Worm (Caenorhabditis elegans) whole organism, L2 larva: ENCODE results near the gene fbxa-127.

Experiments used
- C34F6.9 ChIP-seq: fragments of 150-350 bp; optimal IDR thresholded peaks from 2 replicates; lab custom pipeline; 2014; ENCODE audit warnings: missing biosample characterization, missing genetic modification characterization
- F13H6.1 ChIP-seq: sonication (generic microtip); optimal IDR thresholded peaks from 2 replicates; lab custom pipeline; 2016; ENCODE audit warnings: missing genetic modification characterization, missing compliant biosample characterization
- R02D3.7 ChIP-seq: fragments of 150-350 bp; optimal IDR thresholded peaks from 2 replicates; lab custom pipeline; 2014; ENCODE audit warnings: missing biosample characterization, missing genetic modification characterization
- ZK546.5 ChIP-seq: sonication (generic microtip); optimal IDR thresholded peaks from 2 replicates; lab custom pipeline; 2017; ENCODE audit warnings: missing biosample characterization, missing genetic modification characterization
- ama-1 ChIP-seq: fragments of 150-350 bp; optimal IDR thresholded peaks from 2 replicates; lab custom pipeline; 2018; ENCODE audit warnings: inconsistent platforms
- blmp-1 ChIP-seq: sonication (generic microtip); optimal IDR thresholded peaks from 2 replicates; lab custom pipeline; 2017; ENCODE audit warnings: missing genetic modification characterization, mild to moderate bottlenecking, missing compliant biosample characterization, antibody characterized with exemption, moderate library complexity; ENCODE audit not compliant: insufficient read depth
- ceh-16 ChIP-seq: fragments of 150-350 bp; optimal IDR thresholded peaks from 2 replicates; lab custom pipeline; 2014; ENCODE audit warnings: missing biosample characterization, missing genetic modification characterization
- ceh-82 ChIP-seq: fragments of 150-350 bp; optimal IDR thresholded peaks from 2 replicates; lab custom pipeline; 2014; ENCODE audit warnings: missing biosample characterization, missing genetic modification characterization
- crh-2 ChIP-seq: sonication (generic microtip); optimal IDR thresholded peaks from 2 replicates; lab custom pipeline; 2017; ENCODE audit warnings: missing biosample characterization, missing genetic modification characterization
- egl-27 ChIP-seq: sonication (generic microtip); optimal IDR thresholded peaks from 3 replicates; lab custom pipeline; 2017; ENCODE audit warnings: missing biosample characterization, missing genetic modification reagents, missing genetic modification characterization
- elt-1 ChIP-seq: fragments of 150-350 bp; optimal IDR thresholded peaks from 2 replicates; lab custom pipeline; 2014; ENCODE audit warnings: missing biosample characterization, missing genetic modification characterization
- elt-3 ChIP-seq: sonication (generic microtip); optimal IDR thresholded peaks from 2 replicates; lab custom pipeline; 2017; ENCODE audit warnings: missing biosample characterization, missing genetic modification characterization
- fos-1 ChIP-seq: fragments of 150-350 bp; optimal IDR thresholded peaks from 2 replicates; lab custom pipeline; 2014; ENCODE audit warnings: missing biosample characterization, missing genetic modification characterization
- lin-11 ChIP-seq: fragments of 150-350 bp; sonication (generic microtip); optimal IDR thresholded peaks from 2 replicates; lab custom pipeline; 2014; ENCODE audit warnings: missing biosample characterization, missing genetic modification characterization, inconsistent platforms, mixed read lengths
- lsy-2 ChIP-seq, 2 experiments: fragments of 150-350 bp in 1 of 2; sonication (generic microtip) in 1 of 2; optimal IDR thresholded peaks; 2 replicates each; lab custom pipeline; 2014 to 2017; ENCODE audit warnings: missing biosample characterization in 2 of 2, missing genetic modification characterization in 2 of 2
- mbf-1 ChIP-seq: sonication (generic microtip); optimal IDR thresholded peaks from 2 replicates; lab custom pipeline; 2017; ENCODE audit warnings: missing biosample characterization, missing genetic modification characterization
- mdl-1 ChIP-seq, 2 experiments: fragments of 150-350 bp in 1 of 2; sonication (generic microtip) in 1 of 2; optimal IDR thresholded peaks; 2 replicates each; lab custom pipeline; 2017; ENCODE audit warnings: missing biosample characterization in 2 of 2, missing genetic modification characterization in 2 of 2
- nhr-10 ChIP-seq: sonication (generic microtip); optimal IDR thresholded peaks from 2 replicates; lab custom pipeline; 2017; ENCODE audit warnings: missing biosample characterization, missing genetic modification characterization
- nhr-11 ChIP-seq: fragments of 150-350 bp; optimal IDR thresholded peaks from 2 replicates; lab custom pipeline; 2014; ENCODE audit warnings: missing biosample characterization, missing genetic modification characterization
- nhr-21 ChIP-seq: fragments of 150-350 bp; optimal IDR thresholded peaks from 2 replicates; lab custom pipeline; 2014; ENCODE audit warnings: missing biosample characterization, missing genetic modification characterization
- nhr-25 ChIP-seq: fragments of 150-350 bp; sonication (generic microtip); optimal IDR thresholded peaks from 3 replicates; lab custom pipeline; 2014; ENCODE audit warnings: missing biosample characterization, missing genetic modification characterization
- sem-4 ChIP-seq: fragments of 150-350 bp; optimal IDR thresholded peaks from 2 replicates; lab custom pipeline; 2014; ENCODE audit warnings: missing biosample characterization, missing genetic modification reagents, missing genetic modification characterization
- skn-1 ChIP-seq: sonication (generic microtip); optimal IDR thresholded peaks from 2 replicates; lab custom pipeline; 2017; ENCODE audit warnings: missing biosample characterization, missing genetic modification characterization
- sma-3 ChIP-seq: sonication (generic microtip); optimal IDR thresholded peaks from 2 replicates; lab custom pipeline; 2016; ENCODE audit warnings: missing genetic modification reagents, missing genetic modification characterization, missing compliant biosample characterization
- sma-9 ChIP-seq, 2 experiments: fragments of 150-350 bp in 1 of 2; sonication (generic microtip) in 1 of 2; optimal IDR thresholded peaks; 2 replicates each; lab custom pipeline; 2014 to 2016; ENCODE audit warnings: missing genetic modification characterization in 2 of 2, mild to moderate bottlenecking in 1 of 2, missing biosample characterization in 1 of 2, missing compliant biosample characterization in 1 of 2, missing genetic modification reagents in 1 of 2, moderate library complexity in 1 of 2
- snpc-4 ChIP-seq: fragments of 150-350 bp; optimal IDR thresholded peaks from 2 replicates; lab custom pipeline; 2014; ENCODE audit warnings: missing biosample characterization, missing genetic modification characterization
- unc-55 ChIP-seq: fragments of 150-350 bp; sonication (generic microtip); optimal IDR thresholded peaks from 3 replicates; lab custom pipeline; 2014; ENCODE audit warnings: missing biosample characterization, missing genetic modification reagents, missing genetic modification characterization
- unc-62 ChIP-seq: fragments of 150-350 bp; optimal IDR thresholded peaks from 2 replicates; lab custom pipeline; 2014; ENCODE audit warnings: missing biosample characterization, missing genetic modification reagents, missing genetic modification characterization
- zag-1 ChIP-seq: fragments of 150-350 bp; optimal IDR thresholded peaks from 2 replicates; lab custom pipeline; 2014; ENCODE audit warnings: missing biosample characterization, missing genetic modification characterization
- ztf-1 ChIP-seq: fragments of 200-800 bp; sonication (Bioruptor generic); conservative IDR thresholded peaks from 2 replicates; pipeline ENCODE4 v1.3.6; 2022; ENCODE audit warnings: missing genetic modification characterization, missing compliant biosample characterization
- ztf-11 ChIP-seq: sonication (generic microtip); optimal IDR thresholded peaks from 2 replicates; lab custom pipeline; 2017; ENCODE audit warnings: missing biosample characterization, missing genetic modification characterization
- ztf-4 ChIP-seq: fragments of 150-350 bp; optimal IDR thresholded peaks from 2 replicates; lab custom pipeline; 2014; ENCODE audit warnings: missing biosample characterization, missing genetic modification characterization

fbxa-127 gene

DNA sequence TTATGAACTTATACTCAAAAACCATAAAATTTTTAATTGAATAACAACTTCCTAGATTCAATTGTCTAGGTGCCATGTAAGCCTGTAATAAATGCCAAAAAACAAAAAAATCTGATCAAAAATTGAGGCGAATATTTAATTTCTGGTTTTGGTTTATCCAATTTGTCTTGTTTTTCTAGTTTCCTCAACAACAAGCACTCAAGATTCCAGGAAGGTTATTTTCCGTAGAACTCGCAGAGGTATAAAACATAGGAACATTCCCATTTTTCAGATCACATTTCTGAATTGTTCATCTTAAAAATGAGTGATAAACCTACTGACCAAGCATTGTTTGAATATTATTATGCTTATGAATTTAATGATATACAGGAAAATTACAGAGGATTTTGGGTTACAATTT is 31.4 kb upstream of the fbxa-127 start, which contains the start of gene srw-41:
Gene srw-41, plus strand, starts transcription at position 301 of the 400 bp plus-strand sequence.
- TF ChIP-seq ztf-4 (tag; lab: Kevin White, UChicago), result no peak
- TF ChIP-seq sem-4 (tag; lab: Kevin White, UChicago), result no peak
- no peak for TF ChIP-seq sma-3 (GFP tag; lab: Kevin White, UChicago)
- no peak for TF ChIP-seq snpc-4 (tag; lab: Kevin White, UChicago)
- no peak for TF ChIP-seq crh-2

DNA sequence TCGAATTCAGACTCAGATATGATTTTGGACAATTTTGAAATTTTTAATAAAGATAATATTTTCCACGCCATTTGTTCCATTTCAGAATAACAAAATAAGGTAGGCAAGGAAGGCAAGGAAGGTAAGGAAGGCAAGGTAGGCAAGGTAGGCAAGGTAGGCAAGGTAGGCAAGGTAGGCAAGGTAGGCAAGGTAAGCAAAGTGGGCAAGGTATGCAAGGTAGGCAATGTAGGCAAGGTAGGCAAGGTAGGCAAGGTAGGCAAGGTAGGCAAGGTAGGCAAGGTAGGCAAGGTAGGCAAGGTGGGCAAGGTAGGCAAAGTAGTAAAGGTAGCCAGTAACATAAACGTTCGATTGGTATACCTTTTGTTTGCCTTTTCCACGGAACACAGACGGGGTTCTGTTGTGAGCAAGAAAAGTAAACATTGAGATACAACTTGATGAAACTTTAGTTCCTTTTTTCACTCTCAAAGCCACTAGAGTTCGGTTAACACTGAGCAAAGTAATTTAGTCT is 28.7 kb upstream of the fbxa-127 start, which contains the start of gene Y70C5C.1:
Gene Y70C5C.1, plus strand, starts transcription at position 458 of the 508 bp plus-strand sequence.
- TF ChIP-seq sem-4 (tag; lab: Kevin White, UChicago) (no peak), snpc-4 (tag; lab: Kevin White, UChicago) (no peak), sma-9 (GFP tag; optimal IDR thresholded peaks at IDR 0.05; lab: Kevin White, UChicago) (no peak), sma-9 (tag; optimal IDR thresholded peaks at IDR 0.05; lab: Kevin White, UChicago) (no peak), nhr-11 (no peak), fos-1 (no peak), ztf-1 (GFP tag; lab: Robert Waterston, UW) (no peak), crh-2 (no peak)

ce11 chrV:16706549-16706948 is 22.0 kb upstream of the fbxa-127 start, which contains the start of gene clec-9:
Gene clec-9, minus strand, starts transcription at chrV:16706649.
- TF ChIP-seq crh-2 (no peak), F13H6.1 (no peak), ZK546.5 (tag; lab: Kevin White, UChicago) (no peak), egl-27 (tag; lab: Kevin White, UChicago) (no peak), nhr-25 (no peak), ztf-11 (tag; lab: Kevin White, UChicago) (no peak)

- TF ChIP-seq blmp-1 (tag; lab: Kevin White, UChicago) (no peak), R02D3.7 (tag; lab: Kevin White, UChicago) (no peak), ceh-16 (tag; lab: Kevin White, UChicago) (no peak), nhr-10 (no peak), mbf-1 (tag; lab: Kevin White, UChicago) (no peak), crh-2 (no peak), ceh-82 (tag; lab: Kevin White, UChicago) (no peak), elt-3 (tag; lab: Kevin White, UChicago) (no peak), snpc-4 (tag; lab: Kevin White, UChicago) (no peak), zag-1 (tag; lab: Kevin White, UChicago) (no peak), skn-1 (tag; lab: Kevin White, UChicago) (no peak), F13H6.1 (no peak), egl-27 (tag; lab: Kevin White, UChicago) (no peak), lsy-2 (tag; optimal IDR thresholded peaks at IDR 0.05; lab: Kevin White, UChicago) (no peak), unc-55 (GFP tag; lab: Kevin White, UChicago) (no peak), sma-3 (GFP tag; lab: Kevin White, UChicago) (no peak), sem-4 (tag; lab: Kevin White, UChicago) (no peak)
- TF ChIP-seq, all 48 proteins: peak for 0
Observed at ce11 chrV:16713797-16714196, 14.7 kb upstream of the fbxa-127 start.

- TF ChIP-seq mdl-1 (tag; optimal IDR thresholded peaks at IDR 0.05; lab: Kevin White, UChicago) (no peak), ztf-1 (GFP tag; lab: Robert Waterston, UW) (no peak), mbf-1 (tag; lab: Kevin White, UChicago) (no peak), ama-1 (lab: Kevin White, UChicago) (no peak)
- TF ChIP-seq, all 48 proteins: peak for 0
Observed at ce11 chrV:16716574-16716973, 12.0 kb upstream of the fbxa-127 start, which contains the start of gene srh-137. Gene srh-137, minus strand, starts transcription at chrV:16716674.

DNA sequence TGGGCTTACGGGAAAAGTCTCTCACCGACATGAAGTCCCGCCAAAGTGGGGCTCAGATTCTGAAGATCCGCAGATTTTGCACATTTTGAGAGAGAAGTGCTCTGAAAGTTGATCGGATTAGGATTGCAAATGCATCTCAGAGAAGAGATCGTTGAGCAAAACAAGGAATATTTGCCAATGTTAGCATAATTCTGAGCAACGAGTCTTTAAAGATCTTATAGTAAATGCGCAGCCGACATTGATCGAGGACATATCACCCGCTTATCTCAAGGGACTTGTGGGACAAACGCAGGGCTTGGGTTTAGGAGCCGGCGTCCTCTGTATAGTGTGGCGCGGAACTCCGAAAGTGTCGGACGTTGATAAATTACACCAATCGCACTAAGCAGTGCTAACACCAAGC is 4.8 kb upstream of the fbxa-127 start, which contains the start of gene nhr-112:
Gene nhr-112, minus strand, starts transcription at position 101 of the 400 bp plus-strand sequence.
- TF ChIP-seq sma-3 (GFP tag; lab: Kevin White, UChicago), result no peak
- no peak for TF ChIP-seq lin-11
- TF ChIP-seq sma-9 (GFP tag; optimal IDR thresholded peaks at IDR 0.05; lab: Kevin White, UChicago), result no peak
- TF ChIP-seq sma-9 (tag; optimal IDR thresholded peaks at IDR 0.05; lab: Kevin White, UChicago), result no peak
- no peak for TF ChIP-seq elt-1 (tag; lab: Kevin White, UChicago)
- TF ChIP-seq ceh-16 (tag; lab: Kevin White, UChicago), result no peak
- no peak for TF ChIP-seq nhr-10
- TF ChIP-seq mbf-1 (tag; lab: Kevin White, UChicago), result no peak
- TF ChIP-seq C34F6.9, result no peak
- no peak for TF ChIP-seq snpc-4 (tag; lab: Kevin White, UChicago)
- no peak for TF ChIP-seq unc-62
- TF ChIP-seq nhr-21 (tag; lab: Kevin White, UChicago), result no peak
